Fruit fly (Drosophila melanogaster) whole organism, pupa: ENCODE data around the gene CG12219.

Experiments
- CG12605 ChIP-seq: fragments of 200-800 bp; sonication (Bioruptor generic); IDR thresholded peaks from 2 replicates; pipeline ENCODE4 v1.3.6; 2022; ENCODE audit warnings: missing biosample characterization, missing genetic modification characterization
- CG15710 ChIP-seq: fragments of 200-800 bp; sonication (Bioruptor generic); optimal IDR thresholded peaks from 2 replicates; lab custom pipeline; 2018; ENCODE audit warnings: missing biosample characterization, mild to moderate bottlenecking, missing genetic modification characterization, moderate library complexity
- CG32121 ChIP-seq: fragments of 200-800 bp; sonication (Bioruptor generic); IDR thresholded peaks from 2 replicates; pipeline ENCODE4 v1.3.6; 2022; ENCODE audit warnings: missing biosample characterization, missing genetic modification characterization
- CG34367 ChIP-seq: fragments of 200-800 bp; sonication (Bioruptor generic); optimal IDR thresholded peaks from 2 replicates; lab custom pipeline; 2018; ENCODE audit warnings: missing biosample characterization, mild to moderate bottlenecking, missing genetic modification characterization
- CG8159 ChIP-seq: fragments of 200-800 bp; sonication (Bioruptor generic); optimal IDR thresholded peaks from 3 replicates; lab custom pipeline; 2018; ENCODE audit warnings: missing biosample characterization, mild to moderate bottlenecking, missing genetic modification characterization, moderate library complexity
- CG8301 ChIP-seq: fragments of 200-800 bp; sonication (Bioruptor generic); optimal IDR thresholded peaks from 2 replicates; lab custom pipeline; 2018; ENCODE audit warnings: missing biosample characterization, mild to moderate bottlenecking, missing genetic modification characterization
- CG9948 ChIP-seq: fragments of 200-800 bp; sonication (Bioruptor generic); optimal IDR thresholded peaks from 2 replicates; lab custom pipeline; 2018; ENCODE audit warnings: missing biosample characterization, mild to moderate bottlenecking, missing genetic modification characterization, moderate library complexity
- EcR ChIP-seq: fragments of 200-800 bp; sonication (Bioruptor generic); optimal IDR thresholded peaks from 3 replicates; lab custom pipeline; 2019; ENCODE audit warnings: missing biosample characterization, missing genetic modification characterization, mild to moderate bottlenecking, moderate library complexity, missing genetic modification reagents
- Ets98B ChIP-seq: fragments of 200-800 bp; sonication (Bioruptor generic); IDR thresholded peaks from 2 replicates; pipeline ENCODE4 v1.3.6; 2022; ENCODE audit warnings: missing biosample characterization, missing genetic modification characterization
- Pif1A ChIP-seq: fragments of 200-800 bp; sonication (Bioruptor generic); optimal IDR thresholded peaks from 3 replicates; lab custom pipeline; 2016; ENCODE audit warnings: missing biosample characterization, missing genetic modification characterization
- Pif1B ChIP-seq: fragments of 200-800 bp; sonication (Bioruptor generic); optimal IDR thresholded peaks from 3 replicates; lab custom pipeline; 2016; ENCODE audit warnings: missing biosample characterization, missing genetic modification characterization
- Snoo ChIP-seq: fragments of 200-800 bp; sonication (Bioruptor generic); optimal IDR thresholded peaks from 3 replicates; lab custom pipeline; 2017; ENCODE audit warnings: missing biosample characterization, mild to moderate bottlenecking, missing genetic modification characterization, inconsistent platforms
- fd96Ca ChIP-seq: fragments of 200-800 bp; sonication (Bioruptor generic); IDR thresholded peaks from 3 replicates; pipeline ENCODE4 v1.3.6; 2022; ENCODE audit warnings: missing biosample characterization, missing genetic modification characterization

DNA sequence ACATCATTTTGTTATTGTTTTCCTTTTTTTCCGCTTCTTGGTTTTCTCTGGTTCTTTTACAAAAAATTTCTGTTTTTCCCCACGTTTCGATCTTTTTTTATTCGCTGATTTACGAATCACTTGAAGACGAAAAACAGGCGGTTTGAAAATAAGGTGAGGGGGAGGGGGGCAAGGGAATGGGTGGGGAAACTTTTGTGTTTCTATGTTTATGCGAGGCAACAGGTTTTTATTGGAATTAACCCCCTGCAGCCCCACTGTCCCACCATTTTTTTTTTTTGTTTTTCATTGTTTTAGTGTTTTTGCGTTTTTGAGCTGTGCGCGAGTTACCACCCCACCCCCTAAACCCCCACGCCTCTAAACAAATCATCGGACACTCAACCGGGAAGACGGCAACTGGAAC lies 33.9 kb upstream of the CG12219 start:
- no peak for TF ChIP-seq EcR (GFP tag; lab: Kevin White, UChicago)
- no peak for TF ChIP-seq CG9948 (tag; lab: Kevin White, UChicago)
- no peak for TF ChIP-seq Ets98B (GFP tag; lab: Robert Waterston, UW)
- no peak for TF ChIP-seq Snoo (tag; lab: Kevin White, UChicago)
- TF ChIP-seq CG34367 (tag; lab: Kevin White, UChicago), result no peak
- TF ChIP-seq Pif1B (GFP tag; lab: Kevin White, UChicago), result no peak
- TF ChIP-seq CG15710 (tag; lab: Kevin White, UChicago), result no peak
- TF ChIP-seq CG8301, result no peak
- no peak for TF ChIP-seq CG8159 (tag; lab: Kevin White, UChicago)
- TF ChIP-seq fd96Ca (GFP tag; lab: Robert Waterston, UW), result no peak
- no peak for TF ChIP-seq CG32121 (GFP tag; lab: Robert Waterston, UW)
- no peak for TF ChIP-seq CG12605 (GFP tag; lab: Robert Waterston, UW)
- TF ChIP-seq Pif1A (GFP tag; lab: Kevin White, UChicago), result no peak
